Worm (Caenorhabditis elegans): ENCODE measurements around the gene Y82E9BL.19.

ce11 chrIII:1284584-1285046 lies 47.2 kb upstream of the Y82E9BL.19 start, which contains the start of gene fbxa-37:
- TF ChIP-seq npax-4 (tag; optimal IDR thresholded peaks at IDR 0.05): no peak
- TF ChIP-seq dmd-4 (tag; optimal IDR thresholded peaks at IDR 0.05; ENCODE audit: borderline replicate concordance): no peak
- no peak for TF ChIP-seq odd-2 (tag; optimal IDR thresholded peaks at IDR 0.05)
- TF ChIP-seq pha-4 (tag; optimal IDR thresholded peaks at IDR 0.05): no peak
- no peak for TF ChIP-seq sox-2 (GFP tag; IDR thresholded peaks at IDR 0.05)
- TF ChIP-seq nhr-11 (tag; optimal IDR thresholded peaks at IDR 0.05): no peak
- TF ChIP-seq elt-2 (tag; optimal IDR thresholded peaks at IDR 0.05): no peak
- no peak for TF ChIP-seq tbx-2 (tag; optimal IDR thresholded peaks at IDR 0.05)
- TF ChIP-seq sox-4 (tag; optimal IDR thresholded peaks at IDR 0.05): no peak
- TF ChIP-seq ets-4 (tag; optimal IDR thresholded peaks at IDR 0.05): no peak
- TF ChIP-seq ceh-19 (GFP tag; optimal IDR thresholded peaks at IDR 0.05): no peak
- no peak for TF ChIP-seq nfya-1 (tag; optimal IDR thresholded peaks at IDR 0.05)
